Worm (Caenorhabditis elegans) whole organism, L1 larva: ENCODE measurements around the gene T04C12.33.

Source experiments
- C16A3.4 ChIP-seq: fragments of 150-350 bp; optimal IDR thresholded peaks from 2 replicates; lab custom pipeline; 2014; ENCODE audit warnings: missing biosample characterization, missing genetic modification characterization
- C34B4.2 ChIP-seq: sonication (generic microtip); optimal IDR thresholded peaks from 2 replicates; lab custom pipeline; 2017; ENCODE audit warnings: mild to moderate bottlenecking, missing genetic modification characterization, missing compliant biosample characterization
- F16B12.6 ChIP-seq: fragments of 150-350 bp; optimal IDR thresholded peaks from 2 replicates; lab custom pipeline; 2014; ENCODE audit warnings: missing biosample characterization, missing genetic modification characterization
- Y116A8C.19 ChIP-seq: sonication (generic microtip); optimal IDR thresholded peaks from 2 replicates; lab custom pipeline; 2016; ENCODE audit warnings: missing compliant biosample characterization, missing genetic modification characterization, borderline replicate concordance
- aha-1 ChIP-seq: fragments of 150-350 bp; optimal IDR thresholded peaks from 2 replicates; lab custom pipeline; 2014; ENCODE audit warnings: missing biosample characterization, missing genetic modification characterization
- blmp-1 ChIP-seq: fragments of 150-350 bp; optimal IDR thresholded peaks from 2 replicates; lab custom pipeline; 2014; ENCODE audit warnings: missing biosample characterization, missing genetic modification characterization
- ceh-8 ChIP-seq: fragments of 200-800 bp; sonication (Bioruptor generic); optimal IDR thresholded peaks from 2 replicates; lab custom pipeline; 2018; ENCODE audit warnings: mild to moderate bottlenecking, missing genetic modification characterization, moderate library complexity, missing compliant biosample characterization
- ceh-88 ChIP-seq: fragments of 200-800 bp; sonication (Bioruptor generic); IDR thresholded peaks from 2 replicates; pipeline ENCODE4 v1.3.6; 2022; ENCODE audit warnings: missing genetic modification characterization, missing compliant biosample characterization
- ceh-90 ChIP-seq: sonication (generic microtip); optimal IDR thresholded peaks from 2 replicates; lab custom pipeline; 2016; ENCODE audit warnings: missing genetic modification characterization, missing compliant biosample characterization
- ces-1 ChIP-seq: fragments of 150-350 bp; optimal IDR thresholded peaks from 2 replicates; lab custom pipeline; 2014; ENCODE audit warnings: missing biosample characterization, missing genetic modification reagents, missing genetic modification characterization
- efl-3 ChIP-seq: fragments of 200-800 bp; sonication (Bioruptor generic); optimal IDR thresholded peaks from 2 replicates; lab custom pipeline; 2018; ENCODE audit warnings: mild to moderate bottlenecking, missing genetic modification characterization, missing compliant biosample characterization
- egl-27 ChIP-seq, 2 experiments: fragments of 150-350 bp in 1 of 2; sonication (generic microtip); optimal IDR thresholded peaks; 3 replicates each; lab custom pipeline; 2017 to 2018; ENCODE audit warnings: missing biosample characterization in 2 of 2, missing genetic modification characterization in 2 of 2, missing genetic modification reagents in 2 of 2
- elt-2 ChIP-seq: sonication (generic microtip); optimal IDR thresholded peaks from 2 replicates; lab custom pipeline; 2016; ENCODE audit warnings: missing genetic modification characterization, mild to moderate bottlenecking, inconsistent platforms, missing compliant biosample characterization, missing genetic modification reagents
- ets-5 ChIP-seq: fragments of 200-800 bp; sonication (Bioruptor generic); IDR thresholded peaks from 2 replicates; pipeline ENCODE4 v1.3.6; 2022; ENCODE audit warnings: missing genetic modification characterization, missing compliant biosample characterization
- fkh-10 ChIP-seq: sonication (generic microtip); optimal IDR thresholded peaks from 2 replicates; lab custom pipeline; 2017; ENCODE audit warnings: missing biosample characterization, missing genetic modification reagents, missing genetic modification characterization
- fos-1 ChIP-seq: fragments of 150-350 bp; optimal IDR thresholded peaks from 2 replicates; lab custom pipeline; 2014; ENCODE audit warnings: missing biosample characterization, missing genetic modification characterization
- grh-1 ChIP-seq: fragments of 200-800 bp; sonication (Bioruptor generic); IDR thresholded peaks from 2 replicates; pipeline ENCODE4 v1.3.6; 2022; ENCODE audit warnings: missing genetic modification reagents, missing genetic modification characterization, missing compliant biosample characterization
- hpl-2 ChIP-seq: fragments of 150-350 bp; optimal IDR thresholded peaks from 2 replicates; lab custom pipeline; 2014; ENCODE audit warnings: missing biosample characterization, missing genetic modification reagents, missing genetic modification characterization
- irx-1 ChIP-seq: sonication (generic microtip); optimal IDR thresholded peaks from 2 replicates; lab custom pipeline; 2016; ENCODE audit warnings: missing genetic modification characterization, missing compliant biosample characterization
- isw-1 ChIP-seq: fragments of 200-800 bp; sonication (Bioruptor generic); IDR thresholded peaks from 2 replicates; pipeline ENCODE4 v1.3.6; 2022; ENCODE audit warnings: missing genetic modification characterization, missing compliant biosample characterization
- jun-1 ChIP-seq: fragments of 150-350 bp; optimal IDR thresholded peaks from 2 replicates; lab custom pipeline; 2014; ENCODE audit warnings: missing biosample characterization, missing genetic modification reagents, missing genetic modification characterization
- lin-14 ChIP-seq: fragments of 200-800 bp; sonication (Bioruptor generic); optimal IDR thresholded peaks from 2 replicates; lab custom pipeline; 2018; ENCODE audit warnings: mild to moderate bottlenecking, missing genetic modification characterization, moderate library complexity, missing compliant biosample characterization
- lin-15B ChIP-seq: fragments of 150-350 bp; sonication (generic microtip); optimal IDR thresholded peaks from 3 replicates; lab custom pipeline; 2014; ENCODE audit warnings: missing biosample characterization, missing genetic modification characterization
- lin-39 ChIP-seq: fragments of 150-350 bp; optimal IDR thresholded peaks from 2 replicates; lab custom pipeline; 2014; ENCODE audit warnings: missing biosample characterization, missing genetic modification reagents, missing genetic modification characterization
- lir-3 ChIP-seq: sonication (generic microtip); optimal IDR thresholded peaks from 2 replicates; lab custom pipeline; 2016; ENCODE audit warnings: mild to moderate bottlenecking, missing genetic modification characterization, moderate library complexity, missing compliant biosample characterization; ENCODE audit not compliant: poor library complexity
- lsy-2 ChIP-seq, 2 experiments: fragments of 150-350 bp; optimal IDR thresholded peaks; 2 replicates each; lab custom pipeline; 2014; ENCODE audit warnings: missing biosample characterization in 2 of 2, missing genetic modification characterization in 2 of 2
- mab-9 ChIP-seq: fragments of 200-800 bp; sonication (Bioruptor generic); IDR thresholded peaks from 2 replicates; pipeline ENCODE4 v1.3.6; 2022; ENCODE audit warnings: missing genetic modification reagents, missing genetic modification characterization, missing compliant biosample characterization
- mdl-1 ChIP-seq, 2 experiments: fragments of 150-350 bp; optimal IDR thresholded peaks; 2 replicates each; lab custom pipeline; 2014 to 2017; ENCODE audit warnings: missing biosample characterization in 2 of 2, missing genetic modification characterization in 2 of 2, inconsistent platforms in 1 of 2
- mef-2 ChIP-seq: fragments of 150-350 bp; optimal IDR thresholded peaks from 2 replicates; lab custom pipeline; 2014; ENCODE audit warnings: missing biosample characterization, missing genetic modification characterization
- mep-1 ChIP-seq: fragments of 150-350 bp; optimal IDR thresholded peaks from 2 replicates; lab custom pipeline; 2014; ENCODE audit warnings: missing biosample characterization, missing genetic modification characterization
- nhr-11 ChIP-seq: fragments of 150-350 bp; optimal IDR thresholded peaks from 2 replicates; lab custom pipeline; 2014; ENCODE audit warnings: missing biosample characterization, missing genetic modification characterization
- nhr-47 ChIP-seq: sonication (generic microtip); optimal IDR thresholded peaks from 2 replicates; lab custom pipeline; 2016; ENCODE audit warnings: mild to moderate bottlenecking, missing genetic modification characterization, moderate library complexity, missing compliant biosample characterization
- nhr-84 ChIP-seq: sonication (generic microtip); optimal IDR thresholded peaks from 2 replicates; lab custom pipeline; 2017; ENCODE audit warnings: missing biosample characterization, missing genetic modification characterization
- nhr-85 ChIP-seq: sonication (generic microtip); peaks from one replicate; lab custom pipeline; 2016; ENCODE audit warnings: missing genetic modification characterization, inconsistent platforms, missing compliant biosample characterization
- nhr-90 ChIP-seq: sonication (generic microtip); optimal IDR thresholded peaks from 2 replicates; lab custom pipeline; 2016; ENCODE audit warnings: mild to moderate bottlenecking, missing genetic modification characterization, missing compliant biosample characterization; ENCODE audit not compliant: poor library complexity
- pag-3 ChIP-seq: sonication (generic microtip); optimal IDR thresholded peaks from 2 replicates; lab custom pipeline; 2017; ENCODE audit warnings: missing genetic modification characterization, mild to moderate bottlenecking, missing compliant biosample characterization, antibody characterized with exemption, borderline replicate concordance; ENCODE audit not compliant: insufficient read depth
- pax-3 ChIP-seq: fragments of 200-800 bp; sonication (Bioruptor generic); optimal IDR thresholded peaks from 2 replicates; lab custom pipeline; 2018; ENCODE audit warnings: mild to moderate bottlenecking, missing genetic modification characterization, moderate library complexity, missing compliant biosample characterization
- rnt-1 ChIP-seq: sonication (generic microtip); optimal IDR thresholded peaks from 2 replicates; lab custom pipeline; 2016; ENCODE audit warnings: mild to moderate bottlenecking, missing genetic modification characterization, moderate library complexity, missing compliant biosample characterization
- snpc-4 ChIP-seq: fragments of 150-350 bp; optimal IDR thresholded peaks from 2 replicates; lab custom pipeline; 2014; ENCODE audit warnings: missing biosample characterization, missing genetic modification characterization
- snu-23 ChIP-seq: sonication (generic microtip); optimal IDR thresholded peaks from 2 replicates; lab custom pipeline; 2016; ENCODE audit warnings: missing genetic modification characterization, missing compliant biosample characterization
- sptf-1 ChIP-seq: fragments of 150-350 bp; optimal IDR thresholded peaks from 2 replicates; lab custom pipeline; 2014; ENCODE audit warnings: missing biosample characterization, missing genetic modification characterization
- sup-37 ChIP-seq: fragments of 200-800 bp; sonication (Bioruptor generic); optimal IDR thresholded peaks from 2 replicates; lab custom pipeline; 2018; ENCODE audit warnings: mild to moderate bottlenecking, missing genetic modification characterization, missing compliant biosample characterization
- swsn-7 ChIP-seq: sonication (generic microtip); optimal IDR thresholded peaks from 2 replicates; lab custom pipeline; 2016; ENCODE audit warnings: missing genetic modification characterization, missing compliant biosample characterization
- unc-130 ChIP-seq: fragments of 150-350 bp; optimal IDR thresholded peaks from 2 replicates; lab custom pipeline; 2017; ENCODE audit warnings: missing biosample characterization, missing genetic modification characterization, inconsistent platforms
- unc-30 ChIP-seq: sonication (generic microtip); optimal IDR thresholded peaks from 2 replicates; lab custom pipeline; 2017; ENCODE audit warnings: missing biosample characterization, missing genetic modification characterization
- unc-62 ChIP-seq: fragments of 150-350 bp; optimal IDR thresholded peaks from 2 replicates; lab custom pipeline; 2014; ENCODE audit warnings: missing biosample characterization, missing genetic modification reagents, missing genetic modification characterization
- unc-86 ChIP-seq: sonication (generic microtip); optimal IDR thresholded peaks from 2 replicates; lab custom pipeline; 2016; ENCODE audit warnings: missing genetic modification characterization, missing compliant biosample characterization
- unc-98 ChIP-seq: fragments of 200-800 bp; sonication (Bioruptor generic); IDR thresholded peaks from 2 replicates; pipeline ENCODE4 v1.3.6; 2022; ENCODE audit warnings: missing genetic modification characterization, missing compliant biosample characterization
- vab-15 ChIP-seq: sonication (generic microtip); optimal IDR thresholded peaks from 2 replicates; lab custom pipeline; 2017; ENCODE audit warnings: missing genotype, mild to moderate bottlenecking, missing genetic modification characterization, missing compliant biosample characterization
- xbp-1 ChIP-seq: sonication (generic microtip); optimal IDR thresholded peaks from 2 replicates; lab custom pipeline; 2016; ENCODE audit warnings: missing genetic modification characterization, missing compliant biosample characterization
- zip-4 ChIP-seq: fragments of 200-800 bp; sonication (Bioruptor generic); optimal IDR thresholded peaks from 2 replicates; lab custom pipeline; 2018; ENCODE audit warnings: mild to moderate bottlenecking, missing genetic modification characterization, moderate library complexity, missing compliant biosample characterization
- ztf-4 ChIP-seq: fragments of 150-350 bp; optimal IDR thresholded peaks from 2 replicates; lab custom pipeline; 2014; ENCODE audit warnings: missing biosample characterization, missing genetic modification characterization

Gene T04C12.33

ce11 chrV:11060239-11060984 lies 8.4 kb downstream of the T04C12.33 start, which contains the start of gene T04C12.11:
Gene T04C12.11 (minus strand): TSS chrV:11060289.
- TF ChIP-seq isw-1 (no peak), lir-3 (tag; lab: Kevin White, UChicago) (no peak), snu-23 (peak; percentile 65), fkh-10 (GFP tag; lab: Kevin White, UChicago) (no peak), efl-3 (GFP tag; lab: Kevin White, UChicago) (no peak), aha-1 (no peak), nhr-85 (tag; lab: Kevin White, UChicago) (peak; percentile 85), lin-39 (no peak), grh-1 (GFP tag; lab: Robert Waterston, UW) (no peak), jun-1 (tag; lab: Kevin White, UChicago) (no peak), unc-130 (tag; lab: Kevin White, UChicago) (no peak), mef-2 (tag; lab: Kevin White, UChicago) (no peak), fos-1 (tag; lab: Kevin White, UChicago) (no peak), blmp-1 (tag; lab: Kevin White, UChicago) (peak; percentile 99), sup-37 (GFP tag; lab: Kevin White, UChicago) (no peak), nhr-84 (no peak), swsn-7 (tag; lab: Kevin White, UChicago) (no peak), pax-3 (no peak), vab-15 (tag; lab: Kevin White, UChicago) (no peak), rnt-1 (tag; lab: Kevin White, UChicago) (no peak), unc-86 (no peak), snpc-4 (tag; lab: Kevin White, UChicago) (no peak), lsy-2 (tag; optimal IDR thresholded peaks at IDR 0.05; lab: Kevin White, UChicago) (peak in 1 of 2 experiments; percentile 30), zip-4 (no peak), C34B4.2 (tag; lab: Kevin White, UChicago) (no peak), nhr-11 (tag; lab: Kevin White, UChicago) (no peak), lin-14 (GFP tag; lab: Kevin White, UChicago) (peak; percentile 72), nhr-47 (no peak), lin-15B (tag; lab: Kevin White, UChicago) (no peak), unc-62 (GFP tag; lab: Kevin White, UChicago) (no peak), elt-2 (tag; lab: Kevin White, UChicago) (no peak), mep-1 (tag; lab: Kevin White, UChicago) (peak; percentile 77), sptf-1 (no peak), ets-5 (no peak), unc-30 (tag; lab: Kevin White, UChicago) (no peak), ceh-8 (GFP tag; lab: Kevin White, UChicago) (no peak), ces-1 (GFP tag; lab: Kevin White, UChicago) (no peak), xbp-1 (no peak), unc-98 (GFP tag; lab: Robert Waterston, UW) (no peak), Y116A8C.19 (no peak), irx-1 (tag; lab: Kevin White, UChicago) (no peak), ztf-4 (tag; lab: Kevin White, UChicago) (no peak), egl-27 (tag; optimal IDR thresholded peaks at IDR 0.05; lab: Kevin White, UChicago) (no peak), mab-9 (GFP tag; lab: Robert Waterston, UW) (no peak), C16A3.4 (tag; lab: Kevin White, UChicago) (peak; percentile 8), hpl-2 (no peak), F16B12.6 (tag; lab: Kevin White, UChicago) (no peak), ceh-90 (tag; lab: Kevin White, UChicago) (no peak), nhr-90 (tag; lab: Kevin White, UChicago) (no peak), ceh-88 (no peak), pag-3 (tag; lab: Kevin White, UChicago) (no peak), mdl-1 (tag; optimal IDR thresholded peaks at IDR 0.05; lab: Kevin White, UChicago) (peak in 1 of 2 experiments; percentile 43)
